Fruit fly (Drosophila melanogaster) whole organism, prepupa: ENCODE measurements around the gene CG8064.

Source experiments
- CG10631 ChIP-seq: fragments of 200-800 bp; sonication (Bioruptor generic); optimal IDR thresholded peaks from 2 replicates; lab custom pipeline; 2016; ENCODE audit warnings: missing biosample characterization, missing genetic modification characterization
- CG10669 ChIP-seq: fragments of 200-800 bp; sonication (Bioruptor generic); optimal IDR thresholded peaks from 3 replicates; lab custom pipeline; 2018; ENCODE audit warnings: missing biosample characterization, mild to moderate bottlenecking, missing genetic modification characterization, moderate library complexity
- CG11294 ChIP-seq: fragments of 200-800 bp; sonication (Bioruptor generic); IDR thresholded peaks from 2 replicates; pipeline ENCODE4 v1.3.6; 2022; ENCODE audit warnings: missing biosample characterization, missing genetic modification characterization
- CG11902 ChIP-seq: fragments of 200-800 bp; sonication (Bioruptor generic); optimal IDR thresholded peaks from 3 replicates; lab custom pipeline; 2016; ENCODE audit warnings: missing biosample characterization, missing genetic modification characterization
- CG15336 ChIP-seq: fragments of 200-800 bp; sonication (Bioruptor generic); IDR thresholded peaks from 2 replicates; pipeline ENCODE4 v1.3.6; 2022; ENCODE audit warnings: missing biosample characterization, missing genetic modification characterization
- CG1621 ChIP-seq: fragments of 200-800 bp; sonication (Bioruptor generic); optimal IDR thresholded peaks from 3 replicates; lab custom pipeline; 2018; ENCODE audit warnings: missing biosample characterization, mild to moderate bottlenecking, missing genetic modification characterization
- CG16779 ChIP-seq: fragments of 200-800 bp; sonication (Bioruptor generic); optimal IDR thresholded peaks from 3 replicates; lab custom pipeline; 2017; ENCODE audit warnings: missing biosample characterization, mild to moderate bottlenecking, missing genetic modification characterization
- CG31627 ChIP-seq: fragments of 200-800 bp; sonication (Bioruptor generic); optimal IDR thresholded peaks from 3 replicates; lab custom pipeline; 2016; ENCODE audit warnings: missing biosample characterization, missing genetic modification characterization
- CG3919 ChIP-seq: fragments of 200-800 bp; sonication (Bioruptor generic); optimal IDR thresholded peaks from 3 replicates; lab custom pipeline; 2016; ENCODE audit warnings: missing biosample characterization, missing genetic modification characterization
- CG4318 ChIP-seq: fragments of 200-800 bp; sonication (Bioruptor generic); optimal IDR thresholded peaks from 3 replicates; lab custom pipeline; 2017; ENCODE audit warnings: missing biosample characterization, mild to moderate bottlenecking, missing genetic modification characterization
- CG6276 ChIP-seq: fragments of 200-800 bp; sonication (Bioruptor generic); optimal IDR thresholded peaks from 2 replicates; lab custom pipeline; 2017; ENCODE audit warnings: missing biosample characterization, mild to moderate bottlenecking, missing genetic modification characterization
- CG6792 ChIP-seq: fragments of 200-800 bp; sonication (Bioruptor generic); optimal IDR thresholded peaks from 3 replicates; lab custom pipeline; 2016; ENCODE audit warnings: missing biosample characterization, missing genetic modification characterization
- CG6808 ChIP-seq: fragments of 200-800 bp; sonication (Bioruptor generic); optimal IDR thresholded peaks from 3 replicates; lab custom pipeline; 2017; ENCODE audit warnings: missing biosample characterization, missing genetic modification characterization, mild to moderate bottlenecking, moderate library complexity, missing genetic modification reagents
- CG6854 ChIP-seq: fragments of 200-800 bp; sonication (Bioruptor generic); optimal IDR thresholded peaks from 2 replicates; lab custom pipeline; 2017; ENCODE audit warnings: missing biosample characterization, mild to moderate bottlenecking, missing genetic modification characterization
- CG7368 ChIP-seq: fragments of 200-800 bp; sonication (Bioruptor generic); optimal IDR thresholded peaks from 3 replicates; lab custom pipeline; 2016; ENCODE audit warnings: missing biosample characterization, missing genetic modification characterization
- CG8119 ChIP-seq: fragments of 200-800 bp; sonication (Bioruptor generic); IDR thresholded peaks from 3 replicates; pipeline ENCODE4 v1.3.6; 2022; ENCODE audit warnings: missing biosample characterization, missing genetic modification characterization
- CG8319 ChIP-seq: fragments of 200-800 bp; sonication (Bioruptor generic); optimal IDR thresholded peaks from 3 replicates; lab custom pipeline; 2016; ENCODE audit warnings: missing biosample characterization, missing genetic modification characterization
- CG8632 ChIP-seq: fragments of 200-800 bp; sonication (Bioruptor generic); optimal IDR thresholded peaks from 3 replicates; lab custom pipeline; 2016; ENCODE audit warnings: missing biosample characterization, missing genetic modification characterization
- CG9139 ChIP-seq: fragments of 200-800 bp; sonication (Bioruptor generic); optimal IDR thresholded peaks from 3 replicates; lab custom pipeline; 2017; ENCODE audit warnings: missing biosample characterization, mild to moderate bottlenecking, missing genetic modification characterization
- Eip75B ChIP-seq: fragments of 200-800 bp; sonication (Bioruptor generic); optimal IDR thresholded peaks from 3 replicates; lab custom pipeline; 2016; ENCODE audit warnings: missing biosample characterization, missing genetic modification characterization
- Eip78C ChIP-seq: fragments of 200-800 bp; sonication (Bioruptor generic); peaks from one replicate; lab custom pipeline; 2016; ENCODE audit warnings: missing biosample characterization, missing genetic modification characterization
- Eip93F ChIP-seq: fragments of 200-800 bp; sonication (Bioruptor generic); optimal IDR thresholded peaks from 2 replicates; lab custom pipeline; 2016; ENCODE audit warnings: missing biosample characterization, mild to moderate bottlenecking, missing genetic modification characterization
- Ets21C ChIP-seq: fragments of 200-800 bp; sonication (Bioruptor generic); optimal IDR thresholded peaks from 3 replicates; lab custom pipeline; 2016; ENCODE audit warnings: missing biosample characterization, missing genetic modification characterization
- Ets96B ChIP-seq: fragments of 200-800 bp; optimal IDR thresholded peaks from 2 replicates; lab custom pipeline; 2019; ENCODE audit warnings: missing biosample characterization, mild to moderate bottlenecking, missing genetic modification characterization, moderate library complexity
- Hr39 ChIP-seq: fragments of 200-800 bp; sonication (Bioruptor generic); optimal IDR thresholded peaks from 2 replicates; lab custom pipeline; 2016; ENCODE audit warnings: missing biosample characterization, missing genetic modification characterization
- Hr4 ChIP-seq: fragments of 200-800 bp; sonication (Bioruptor generic); optimal IDR thresholded peaks from 3 replicates; lab custom pipeline; 2016; ENCODE audit warnings: missing biosample characterization, missing genetic modification characterization
- Met ChIP-seq: fragments of 200-800 bp; sonication (Bioruptor generic); optimal IDR thresholded peaks from 3 replicates; lab custom pipeline; 2016; ENCODE audit warnings: missing biosample characterization, missing genetic modification characterization
- OdsH ChIP-seq: fragments of 200-800 bp; sonication (Bioruptor generic); optimal IDR thresholded peaks from 3 replicates; lab custom pipeline; 2016; ENCODE audit warnings: missing biosample characterization, missing genetic modification characterization
- Smox ChIP-seq: fragments of 200-800 bp; sonication (Bioruptor generic); optimal IDR thresholded peaks from 3 replicates; lab custom pipeline; 2016; ENCODE audit warnings: missing biosample characterization, missing genetic modification characterization
- Sox102F ChIP-seq: fragments of 200-800 bp; sonication (Bioruptor generic); optimal IDR thresholded peaks from 2 replicates; lab custom pipeline; 2016; ENCODE audit warnings: missing biosample characterization, mild to moderate bottlenecking, missing genetic modification characterization
- Sox14 ChIP-seq: fragments of 200-800 bp; sonication (Bioruptor generic); optimal IDR thresholded peaks from 3 replicates; lab custom pipeline; 2016; ENCODE audit warnings: missing biosample characterization, missing genetic modification characterization
- Sox15 ChIP-seq: fragments of 200-800 bp; sonication (Bioruptor generic); optimal IDR thresholded peaks from 3 replicates; lab custom pipeline; 2016; ENCODE audit warnings: missing biosample characterization, missing genetic modification characterization
- acj6 ChIP-seq: fragments of 200-800 bp; sonication (Bioruptor generic); optimal IDR thresholded peaks from 3 replicates; lab custom pipeline; 2016; ENCODE audit warnings: missing biosample characterization, missing genetic modification characterization
- cyc ChIP-seq: fragments of 200-800 bp; sonication (Bioruptor generic); optimal IDR thresholded peaks from 3 replicates; lab custom pipeline; 2016; ENCODE audit warnings: missing biosample characterization, missing genetic modification characterization
- dsx ChIP-seq: fragments of 200-800 bp; optimal IDR thresholded peaks from 3 replicates; lab custom pipeline; 2019; ENCODE audit warnings: missing biosample characterization, mild to moderate bottlenecking, missing genetic modification characterization, moderate library complexity; ENCODE audit not compliant: poor library complexity, severe bottlenecking
- esn ChIP-seq: fragments of 200-800 bp; sonication (Bioruptor generic); optimal IDR thresholded peaks from 2 replicates; lab custom pipeline; 2016; ENCODE audit warnings: missing biosample characterization, mild to moderate bottlenecking, missing genetic modification characterization, moderate library complexity
- fd85E ChIP-seq: fragments of 200-800 bp; sonication (Bioruptor generic); optimal IDR thresholded peaks from 3 replicates; lab custom pipeline; 2016; ENCODE audit warnings: missing biosample characterization, missing genetic modification characterization
- fkh ChIP-seq: fragments of 200-800 bp; sonication (Bioruptor generic); optimal IDR thresholded peaks from 3 replicates; lab custom pipeline; 2017; ENCODE audit warnings: missing biosample characterization, mild to moderate bottlenecking, missing genetic modification characterization, moderate library complexity
- lz ChIP-seq: fragments of 200-800 bp; sonication (Bioruptor generic); optimal IDR thresholded peaks from 3 replicates; lab custom pipeline; 2016; ENCODE audit warnings: missing biosample characterization, missing genetic modification characterization
- pdm3 ChIP-seq: fragments of 200-800 bp; sonication (Bioruptor generic); optimal IDR thresholded peaks from 3 replicates; lab custom pipeline; 2016; ENCODE audit warnings: missing biosample characterization, missing genetic modification characterization
- svp ChIP-seq: fragments of 200-800 bp; sonication (Bioruptor generic); peaks from one replicate; lab custom pipeline; 2016; ENCODE audit warnings: missing biosample characterization, missing genetic modification characterization
- topi ChIP-seq: fragments of 200-800 bp; sonication (Bioruptor generic); optimal IDR thresholded peaks from 3 replicates; lab custom pipeline; 2016; ENCODE audit warnings: missing biosample characterization, missing genetic modification characterization
- vri ChIP-seq: fragments of 200-800 bp; sonication (Bioruptor generic); optimal IDR thresholded peaks from 3 replicates; lab custom pipeline; 2016; ENCODE audit warnings: missing biosample characterization, mild to moderate bottlenecking, missing genetic modification characterization

CG8064 gene

dm6 chr3R:18295262-18295944 lies 11.9 kb downstream of the CG8064 start (continued):
- TF ChIP-seq svp (GFP tag; lab: Kevin White, UChicago) (peak; percentile 53), CG6276 (GFP tag; lab: Kevin White, UChicago) (no peak), lz (GFP tag; lab: Kevin White, UChicago) (peak; percentile 18), CG9139 (GFP tag; lab: Kevin White, UChicago) (no peak), fkh (GFP tag; lab: Kevin White, UChicago) (no peak), OdsH (peak; percentile 51), CG10631 (GFP tag; lab: Kevin White, UChicago) (peak; percentile 9), Smox (GFP tag; lab: Kevin White, UChicago) (peak; percentile 21), CG8319 (GFP tag; lab: Kevin White, UChicago) (no peak), Sox15 (no peak), Hr39 (GFP tag; lab: Kevin White, UChicago) (no peak), fd85E (GFP tag; lab: Kevin White, UChicago) (no peak), CG8119 (peak; percentile 45; the same call in 2 of the 3 replicates), Sox102F (no peak), CG6854 (GFP tag; lab: Kevin White, UChicago) (no peak), CG6808 (GFP tag; lab: Kevin White, UChicago) (peak; percentile 52), CG11294 (GFP tag; lab: Robert Waterston, UW) (no peak), Ets21C (GFP tag; lab: Kevin White, UChicago) (no peak), CG6792 (no peak), Ets96B (peak; percentile 54), CG4318 (GFP tag; lab: Kevin White, UChicago) (no peak), topi (GFP tag; lab: Kevin White, UChicago) (peak; percentile 3), CG11902 (GFP tag; lab: Kevin White, UChicago) (no peak), Hr4 (GFP tag; lab: Kevin White, UChicago) (peak; percentile 64), esn (GFP tag; lab: Kevin White, UChicago) (peak; percentile 27), Eip75B (GFP tag; lab: Kevin White, UChicago) (peak; percentile 55), Met (GFP tag; lab: Kevin White, UChicago) (peak; percentile 11), dsx (GFP tag; lab: Kevin White, UChicago) (peak; percentile 11), CG31627 (no peak), CG3919 (GFP tag; lab: Kevin White, UChicago) (peak; percentile 38), Sox14 (peak; percentile 48), CG16779 (no peak), cyc (GFP tag; lab: Kevin White, UChicago) (no peak), pdm3 (no peak), CG7368 (GFP tag; lab: Kevin White, UChicago) (no peak)

dm6 chr3R:18296084-18296483 lies 12.6 kb downstream of the CG8064 start:
- TF ChIP-seq CG6792, result no peak
- peak; percentile 97 for TF ChIP-seq svp (GFP tag; lab: Kevin White, UChicago)
- TF ChIP-seq CG10669 (GFP tag; lab: Kevin White, UChicago), result no peak
- no peak for TF ChIP-seq CG11902 (GFP tag; lab: Kevin White, UChicago)
- TF ChIP-seq CG15336 (GFP tag; lab: Robert Waterston, UW), result no peak
- peak; percentile 40 for TF ChIP-seq Eip78C (GFP tag; lab: Kevin White, UChicago)
- no peak for TF ChIP-seq CG1621 (tag; lab: Kevin White, UChicago)
- TF ChIP-seq fkh (GFP tag; lab: Kevin White, UChicago), result peak; percentile 71
- peak; percentile 39 for TF ChIP-seq Eip93F
- no peak for TF ChIP-seq CG8632 (GFP tag; lab: Kevin White, UChicago)
- TF ChIP-seq acj6, result no peak
- TF ChIP-seq vri, result peak; percentile 8
- no peak for TF ChIP-seq Ets96B
- TF ChIP-seq Eip75B (GFP tag; lab: Kevin White, UChicago), result no peak
